Fruit fly (Drosophila melanogaster): ENCODE data around the gene CG31189.

The CG31189 gene

DNA sequence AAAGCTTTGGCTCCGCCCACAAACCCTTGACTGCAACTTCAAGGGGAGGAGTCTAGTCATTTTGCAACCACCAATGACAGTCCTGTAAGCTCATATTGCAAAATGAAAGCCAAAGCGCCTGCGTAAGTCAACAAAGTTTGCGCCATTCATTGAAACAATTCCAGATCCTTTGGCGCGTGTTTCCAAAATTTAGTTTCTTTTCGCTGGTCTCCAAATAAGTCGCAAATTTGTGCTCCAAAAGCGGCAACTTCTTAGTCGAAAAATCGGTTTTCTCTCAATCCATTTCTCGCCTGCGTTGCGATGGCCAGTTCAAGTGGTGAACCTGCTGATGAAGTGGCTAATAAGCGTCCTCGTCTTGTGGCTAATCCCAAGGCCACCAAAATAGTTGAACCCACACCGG, 28.1 kb upstream of the CG31189 start, which contains the start of gene dmrt93B:
Gene dmrt93B (plus strand): TSS at position 301 of the 400 bp plus-strand sequence.
- TF ChIP-seq brk (GFP tag; optimal IDR thresholded peaks at IDR 0.05) (no peak), Sp1 (GFP tag; optimal IDR thresholded peaks at IDR 0.05) (no peak)

dm6 chr3R:21073141-21073540, 27.5 kb upstream of the CG31189 start, which contains the start of gene r-l:
TSS of gene r-l (minus strand) at chr3R:21073319.
- TF ChIP-seq tai (GFP tag; optimal IDR thresholded peaks at IDR 0.05) (no peak), Hr83 (GFP tag; optimal IDR thresholded peaks at IDR 0.05; ENCODE audit: poor library complexity, severe bottlenecking) (no peak), Myc (optimal IDR thresholded peaks at IDR 0.05) (peak; percentile 19), Rel (GFP tag; optimal IDR thresholded peaks at IDR 0.05) (no peak), Rel (tag; optimal IDR thresholded peaks at IDR 0.05) (peak; percentile 53), woc (GFP tag; optimal IDR thresholded peaks at IDR 0.05) (no peak)

DNA sequence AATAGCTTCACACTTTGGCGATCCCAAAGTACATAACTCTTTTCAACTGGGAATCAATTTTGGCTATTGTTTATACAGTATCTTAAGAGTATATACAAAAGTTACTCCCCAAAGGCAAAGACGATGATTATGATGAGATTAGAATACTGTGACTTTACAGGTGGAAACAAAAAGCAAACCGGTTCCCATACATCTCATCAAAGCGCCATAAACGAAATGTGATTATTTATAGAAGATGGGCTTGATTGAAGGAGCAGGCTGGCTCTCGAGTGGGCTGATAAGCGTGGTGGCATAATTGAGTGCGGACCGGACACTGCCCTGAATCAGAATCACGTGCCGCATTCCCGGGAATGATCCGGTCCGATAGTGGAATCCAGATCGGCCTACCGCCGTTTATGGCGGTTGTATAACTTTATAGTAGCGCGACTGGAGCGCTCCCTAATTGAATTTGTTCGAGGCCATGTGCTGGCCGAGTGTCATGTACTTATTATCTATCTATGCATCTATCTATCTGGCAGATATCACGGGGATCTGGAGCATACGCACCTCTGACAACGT, 26.4 kb upstream of the CG31189 start:
- TF ChIP-seq CG32264 (GFP tag; optimal IDR thresholded peaks at IDR 0.05) (no peak), br (GFP tag; optimal IDR thresholded peaks at IDR 0.05) (no peak), fru (GFP tag; optimal IDR thresholded peaks at IDR 0.05) (no peak), Abd-B (GFP tag; optimal IDR thresholded peaks at IDR 0.05) (no peak), Jra (GFP tag; optimal IDR thresholded peaks at IDR 0.05) (no peak), CrebA (GFP tag; optimal IDR thresholded peaks at IDR 0.05; ENCODE audit: borderline replicate concordance) (no peak), usp (GFP tag; optimal IDR thresholded peaks at IDR 0.05) (no peak)

DNA sequence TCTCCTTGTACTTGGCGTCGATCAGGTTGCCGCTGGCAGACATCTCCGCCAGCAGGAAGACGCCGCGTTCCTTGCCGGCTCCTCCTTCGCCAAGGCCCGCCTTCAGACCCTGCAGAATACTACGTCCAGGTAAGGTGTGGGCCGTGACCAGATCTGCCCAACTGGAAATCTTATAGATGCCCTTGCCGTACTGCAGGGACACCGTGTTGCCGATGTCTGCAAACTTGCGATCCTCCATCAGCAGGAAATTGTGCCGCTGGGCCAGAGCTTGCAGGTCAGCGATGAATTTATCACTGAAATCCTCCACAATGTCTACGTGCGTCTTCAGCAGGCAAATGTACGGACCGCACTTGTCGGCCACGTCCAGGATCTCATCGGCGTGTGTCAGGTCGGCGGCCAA, 25.7 kb upstream of the CG31189 start:
- TF ChIP-seq usp (GFP tag; optimal IDR thresholded peaks at IDR 0.05): no peak
- no peak for TF ChIP-seq sv (GFP tag; optimal IDR thresholded peaks at IDR 0.05)
- TF ChIP-seq Mio (GFP tag; optimal IDR thresholded peaks at IDR 0.05): no peak
- TF ChIP-seq CG32264 (GFP tag; optimal IDR thresholded peaks at IDR 0.05): no peak
- TF ChIP-seq dsf (GFP tag; optimal IDR thresholded peaks at IDR 0.05; ENCODE audit: borderline replicate concordance): no peak
- no peak for TF ChIP-seq HLH106 (tag; optimal IDR thresholded peaks at IDR 0.05)
- no peak for TF ChIP-seq br (GFP tag; optimal IDR thresholded peaks at IDR 0.05)
- TF ChIP-seq CrebA (GFP tag; optimal IDR thresholded peaks at IDR 0.05; ENCODE audit: borderline replicate concordance): no peak
- TF ChIP-seq Dif (GFP tag; optimal IDR thresholded peaks at IDR 0.05; ENCODE audit: partially characterized antibody): no peak
- TF ChIP-seq tai (GFP tag; optimal IDR thresholded peaks at IDR 0.05): no peak
- TF ChIP-seq Hnf4 (GFP tag; optimal IDR thresholded peaks at IDR 0.05): no peak
- TF ChIP-seq pan (optimal IDR thresholded peaks at IDR 0.05): no peak
- TF ChIP-seq Sp1 (GFP tag; optimal IDR thresholded peaks at IDR 0.05): no peak
- TF ChIP-seq Abd-B (GFP tag; optimal IDR thresholded peaks at IDR 0.05): no peak
- no peak for TF ChIP-seq ey (GFP tag; optimal IDR thresholded peaks at IDR 0.05)
- TF ChIP-seq Vsx2 (GFP tag; optimal IDR thresholded peaks at IDR 0.05; ENCODE audit: partially characterized antibody): no peak
- no peak for TF ChIP-seq jim (GFP tag; optimal IDR thresholded peaks at IDR 0.05)
- no peak for TF ChIP-seq Dfd (GFP tag; optimal IDR thresholded peaks at IDR 0.05)

- TF ChIP-seq h (GFP tag; optimal IDR thresholded peaks at IDR 0.05) (no peak), Myc (optimal IDR thresholded peaks at IDR 0.05) (peak; percentile 17), lola (GFP tag; optimal IDR thresholded peaks at IDR 0.05) (no peak)
These were observed 24.1 kb upstream of the CG31189 start for dm6 chr3R:21069742-21070141.

dm6 chr3R:21067543-21067942, 21.9 kb upstream of the CG31189 start:
- no peak for TF ChIP-seq tai (GFP tag; optimal IDR thresholded peaks at IDR 0.05)
- no peak for TF ChIP-seq N (GFP tag; optimal IDR thresholded peaks at IDR 0.05)
- peak; percentile 34 for TF ChIP-seq br (GFP tag; optimal IDR thresholded peaks at IDR 0.05)
- no peak for TF ChIP-seq sage (GFP tag; optimal IDR thresholded peaks at IDR 0.05)
- no peak for TF ChIP-seq brk (GFP tag; optimal IDR thresholded peaks at IDR 0.05)
- no peak for TF ChIP-seq HLH106 (tag; optimal IDR thresholded peaks at IDR 0.05)

Measured in whole organism, wandering third instar larva.